Fruit fly (Drosophila melanogaster) whole organism, pupa: ENCODE data around the gene CG31777.
A peak's percentile ranks its signal among the peaks of the same experiment; 100 is the strongest.

ENCODE experiments used
- CG10348 ChIP-seq: fragments of 200-800 bp; sonication (Bioruptor generic); IDR thresholded peaks from 2 replicates; pipeline ENCODE4 v1.3.6; 2022; ENCODE audit warnings: missing biosample characterization, missing genetic modification characterization
- CG12605 ChIP-seq: fragments of 200-800 bp; sonication (Bioruptor generic); IDR thresholded peaks from 2 replicates; pipeline ENCODE4 v1.3.6; 2022; ENCODE audit warnings: missing biosample characterization, missing genetic modification characterization
- CG13204 ChIP-seq: fragments of 200-800 bp; sonication (Bioruptor generic); optimal IDR thresholded peaks from 2 replicates; lab custom pipeline; 2018; ENCODE audit warnings: missing biosample characterization, mild to moderate bottlenecking, missing genetic modification characterization, moderate library complexity
- CG14655 ChIP-seq: fragments of 200-800 bp; sonication (Bioruptor generic); optimal IDR thresholded peaks from 3 replicates; lab custom pipeline; 2017; ENCODE audit warnings: mild to moderate bottlenecking, missing biosample characterization, missing genetic modification reagents, missing genetic modification characterization
- CG15710 ChIP-seq: fragments of 200-800 bp; sonication (Bioruptor generic); optimal IDR thresholded peaks from 2 replicates; lab custom pipeline; 2018; ENCODE audit warnings: missing biosample characterization, mild to moderate bottlenecking, missing genetic modification characterization, moderate library complexity
- CG17806 ChIP-seq: fragments of 200-800 bp; sonication (Bioruptor generic); optimal IDR thresholded peaks from 2 replicates; lab custom pipeline; 2018; ENCODE audit warnings: missing biosample characterization, mild to moderate bottlenecking, missing genetic modification characterization, moderate library complexity
- CG32121 ChIP-seq: fragments of 200-800 bp; sonication (Bioruptor generic); IDR thresholded peaks from 2 replicates; pipeline ENCODE4 v1.3.6; 2022; ENCODE audit warnings: missing biosample characterization, missing genetic modification characterization
- CG4496 ChIP-seq: fragments of 200-800 bp; sonication (Bioruptor generic); IDR thresholded peaks from 3 replicates; pipeline ENCODE4 v1.3.6; 2022; ENCODE audit warnings: missing biosample characterization, missing genetic modification characterization
- CG8159 ChIP-seq: fragments of 200-800 bp; sonication (Bioruptor generic); optimal IDR thresholded peaks from 3 replicates; lab custom pipeline; 2018; ENCODE audit warnings: missing biosample characterization, mild to moderate bottlenecking, missing genetic modification characterization, moderate library complexity
- CG8301 ChIP-seq: fragments of 200-800 bp; sonication (Bioruptor generic); optimal IDR thresholded peaks from 2 replicates; lab custom pipeline; 2018; ENCODE audit warnings: missing biosample characterization, mild to moderate bottlenecking, missing genetic modification characterization
- CG9948 ChIP-seq: fragments of 200-800 bp; sonication (Bioruptor generic); optimal IDR thresholded peaks from 2 replicates; lab custom pipeline; 2018; ENCODE audit warnings: missing biosample characterization, mild to moderate bottlenecking, missing genetic modification characterization, moderate library complexity
- D1 ChIP-seq: fragments of 200-800 bp; sonication (Bioruptor generic); optimal IDR thresholded peaks from 2 replicates; lab custom pipeline; 2018; ENCODE audit warnings: missing biosample characterization, mild to moderate bottlenecking, missing genetic modification characterization, moderate library complexity
- EcR ChIP-seq: fragments of 200-800 bp; sonication (Bioruptor generic); optimal IDR thresholded peaks from 3 replicates; lab custom pipeline; 2019; ENCODE audit warnings: missing biosample characterization, missing genetic modification characterization, mild to moderate bottlenecking, moderate library complexity, missing genetic modification reagents
- Ets98B ChIP-seq: fragments of 200-800 bp; sonication (Bioruptor generic); IDR thresholded peaks from 2 replicates; pipeline ENCODE4 v1.3.6; 2022; ENCODE audit warnings: missing biosample characterization, missing genetic modification characterization
- Pif1A ChIP-seq: fragments of 200-800 bp; sonication (Bioruptor generic); optimal IDR thresholded peaks from 3 replicates; lab custom pipeline; 2016; ENCODE audit warnings: missing biosample characterization, missing genetic modification characterization
- Pif1B ChIP-seq: fragments of 200-800 bp; sonication (Bioruptor generic); optimal IDR thresholded peaks from 3 replicates; lab custom pipeline; 2016; ENCODE audit warnings: missing biosample characterization, missing genetic modification characterization
- Snoo ChIP-seq: fragments of 200-800 bp; sonication (Bioruptor generic); optimal IDR thresholded peaks from 3 replicates; lab custom pipeline; 2017; ENCODE audit warnings: missing biosample characterization, mild to moderate bottlenecking, missing genetic modification characterization, inconsistent platforms
- fd96Ca ChIP-seq: fragments of 200-800 bp; sonication (Bioruptor generic); IDR thresholded peaks from 3 replicates; pipeline ENCODE4 v1.3.6; 2022; ENCODE audit warnings: missing biosample characterization, missing genetic modification characterization
- gl ChIP-seq: fragments of 200-800 bp; sonication (Bioruptor generic); optimal IDR thresholded peaks from 2 replicates; lab custom pipeline; 2018; ENCODE audit warnings: missing biosample characterization, mild to moderate bottlenecking, missing genetic modification characterization
- rn ChIP-seq: fragments of 200-800 bp; sonication (Bioruptor generic); IDR thresholded peaks from 2 replicates; pipeline ENCODE4 v1.3.6; 2022; ENCODE audit warnings: missing biosample characterization, missing genetic modification characterization

Gene CG31777

DNA sequence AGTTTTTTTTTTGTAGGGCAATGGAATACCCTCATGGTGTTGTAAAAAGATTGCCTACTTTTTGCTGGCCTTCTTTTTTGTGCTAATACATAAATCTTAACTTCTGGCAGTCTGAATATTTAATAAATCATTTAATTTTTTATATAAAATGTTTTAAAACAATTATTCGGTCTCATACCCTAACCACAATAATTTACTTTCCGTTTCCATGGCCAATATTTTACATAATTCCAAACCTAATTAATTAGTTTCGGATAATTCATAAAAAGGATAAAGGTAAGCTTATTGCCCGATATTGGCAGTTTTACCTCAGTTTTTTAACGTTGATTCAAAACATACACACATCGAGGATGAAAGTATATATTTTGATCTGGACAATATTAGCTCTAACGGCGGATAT lies 7.0 kb downstream of the CG31777 start, which contains the start of gene CG42465:
CG42465 (plus strand) TSS at position 301 of the 400 bp plus-strand sequence.
- no peak for TF ChIP-seq CG32121
- TF ChIP-seq Ets98B (GFP tag; lab: Robert Waterston, UW): no peak
- TF ChIP-seq Pif1B: no peak
- TF ChIP-seq CG17806: no peak

DNA sequence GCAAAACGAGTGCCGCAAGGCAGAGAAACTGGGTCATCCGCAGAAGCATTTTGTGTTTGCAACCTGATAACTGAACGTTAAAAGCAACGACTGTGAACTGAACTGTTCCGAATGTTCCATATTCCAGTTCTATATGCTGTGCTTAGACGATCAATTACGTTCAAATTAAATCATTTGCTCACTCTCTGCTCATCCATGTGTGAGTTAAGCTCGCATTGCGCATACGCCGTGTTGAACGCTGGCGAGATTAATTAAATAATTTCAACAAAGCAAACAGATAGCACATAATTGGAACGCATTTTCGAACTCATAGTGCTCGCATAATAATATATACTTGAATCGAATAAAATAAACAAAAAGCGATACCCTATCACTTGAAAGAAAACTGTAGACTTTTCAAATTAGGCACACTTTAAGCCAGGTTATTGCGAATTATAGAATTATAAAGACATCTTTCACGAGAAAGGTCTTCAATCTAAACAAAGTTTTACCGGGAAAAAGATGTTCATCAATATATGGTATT lies 7.8 kb downstream of the CG31777 start, which contains the start of the genes CG10031 and CG42464:
CG10031 (minus strand) TSS at position 101 of the 523 bp plus-strand sequence.
CG42464 (plus strand) TSS at position 473 of the 523 bp plus-strand sequence.
- TF ChIP-seq CG15710 (tag; lab: Kevin White, UChicago) (no peak), rn (no peak), Pif1A (no peak), EcR (GFP tag; lab: Kevin White, UChicago) (no peak), Snoo (tag; lab: Kevin White, UChicago) (no peak), CG17806 (no peak), gl (tag; lab: Kevin White, UChicago) (no peak)

- TF ChIP-seq Ets98B (GFP tag; lab: Robert Waterston, UW) (no peak), CG17806 (no peak), fd96Ca (GFP tag; lab: Robert Waterston, UW) (no peak), D1 (tag; lab: Kevin White, UChicago) (no peak), Pif1A (no peak), CG12605 (GFP tag; lab: Robert Waterston, UW) (no peak), Snoo (tag; lab: Kevin White, UChicago) (no peak), rn (no peak), gl (tag; lab: Kevin White, UChicago) (no peak), CG32121 (no peak), CG8159 (no peak), CG14655 (GFP tag; lab: Kevin White, UChicago) (no peak), CG8301 (no peak), CG15710 (tag; lab: Kevin White, UChicago) (no peak)
Observed at dm6 chr2L:3697772-3698171, 9.1 kb downstream of the CG31777 start, which contains the start of gene CG3604. Gene CG3604, minus strand, starts transcription at chr2L:3697872.

dm6 chr2L:3696438-3696837 lies 10.4 kb downstream of the CG31777 start, which contains the start of gene IM33:
Gene IM33, minus strand, starts transcription at chr2L:3696658.
- TF ChIP-seq CG4496 (GFP tag; lab: Robert Waterston, UW) (no peak), CG32121 (no peak), CG13204 (GFP tag; lab: Kevin White, UChicago) (no peak), CG8159 (no peak), CG15710 (tag; lab: Kevin White, UChicago) (no peak), rn (no peak), CG8301 (no peak), fd96Ca (GFP tag; lab: Robert Waterston, UW) (no peak), CG10348 (GFP tag; lab: Robert Waterston, UW) (no peak), CG9948 (tag; lab: Kevin White, UChicago) (no peak), Ets98B (GFP tag; lab: Robert Waterston, UW) (no peak), EcR (GFP tag; lab: Kevin White, UChicago) (no peak)

DNA sequence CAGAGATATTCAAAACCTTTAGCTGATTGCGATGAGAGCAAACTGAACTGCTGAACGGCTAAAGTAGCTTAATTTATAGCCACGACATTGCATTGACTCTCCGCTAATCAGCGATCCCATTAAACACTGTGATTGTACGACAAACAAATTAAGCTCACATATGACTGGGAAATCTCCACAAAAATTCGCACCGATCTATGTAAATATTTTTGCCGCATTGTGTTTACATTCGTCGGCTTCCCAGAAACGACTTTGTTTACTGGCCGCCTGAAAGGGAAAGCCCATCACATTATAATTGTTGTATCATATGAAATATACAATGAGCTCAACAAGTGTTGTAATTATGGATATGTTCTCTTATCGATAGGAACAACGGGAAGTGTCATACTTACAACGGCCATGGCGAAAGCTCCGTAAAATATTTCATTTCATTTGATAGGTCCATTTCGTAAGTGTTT lies 11.5 kb downstream of the CG31777 start, which contains the start of gene CG16713:
CG16713 (minus strand) TSS at position 51 of the 458 bp plus-strand sequence.
- no peak for TF ChIP-seq CG4496 (GFP tag; lab: Robert Waterston, UW)
- TF ChIP-seq CG15710 (tag; lab: Kevin White, UChicago): no peak
- no peak for TF ChIP-seq CG13204 (GFP tag; lab: Kevin White, UChicago)
- no peak for TF ChIP-seq Ets98B (GFP tag; lab: Robert Waterston, UW)
- no peak for TF ChIP-seq CG14655 (GFP tag; lab: Kevin White, UChicago)
- TF ChIP-seq Pif1B: no peak

DNA sequence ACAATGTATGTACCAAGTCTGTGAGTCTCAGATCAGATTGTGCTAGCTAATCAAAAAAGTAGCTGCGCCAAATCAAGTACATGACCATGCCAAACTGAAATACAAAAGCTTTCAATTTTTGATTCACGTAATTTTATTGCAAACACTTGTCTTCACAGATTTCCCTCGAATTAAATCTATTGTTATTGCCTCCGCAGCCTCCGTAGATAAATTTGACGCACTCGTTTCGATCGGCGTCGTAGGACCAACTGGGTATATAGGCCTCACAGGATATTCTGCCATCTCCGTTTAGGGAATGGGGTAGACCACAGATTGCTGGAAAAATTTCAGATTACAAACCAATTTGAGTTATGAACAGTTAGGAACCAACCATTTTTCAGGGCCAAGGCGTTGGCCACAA lies 11.9 kb downstream of the CG31777 start, which contains the start of gene CG43165:
CG43165 (minus strand) TSS at position 101 of the 400 bp plus-strand sequence.
- TF ChIP-seq fd96Ca (GFP tag; lab: Robert Waterston, UW) (no peak), CG12605 (GFP tag; lab: Robert Waterston, UW) (no peak), CG4496 (GFP tag; lab: Robert Waterston, UW) (0 out of 3 replicates have a peak, but pooled peaks have one; percentile 19)
- TF ChIP-seq, all 21 proteins: peak for 1

DNA sequence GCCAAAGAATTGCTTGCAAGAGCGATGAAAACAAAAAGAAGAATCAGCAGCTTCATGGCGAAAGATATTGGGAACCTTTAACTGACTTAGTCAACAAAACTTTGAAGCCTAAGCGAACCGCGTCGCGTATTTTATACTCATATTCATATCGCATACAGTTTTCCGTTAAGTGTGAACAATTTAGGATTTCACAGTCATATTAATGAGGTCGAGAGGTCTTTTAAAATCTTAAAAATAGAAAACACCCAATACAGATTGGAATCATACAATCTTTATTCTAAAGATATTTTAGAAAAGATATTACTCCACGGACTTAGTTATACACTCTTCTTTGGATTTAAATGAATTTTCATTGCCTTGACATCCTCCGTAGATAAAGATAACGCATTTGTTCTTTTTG lies 13.1 kb downstream of the CG31777 start, which contains the start of gene Acp24A4:
Acp24A4 (minus strand) TSS at position 101 of the 400 bp plus-strand sequence.
- TF ChIP-seq CG17806 (no peak), gl (tag; lab: Kevin White, UChicago) (no peak), EcR (GFP tag; lab: Kevin White, UChicago) (no peak), CG8159 (no peak), CG10348 (GFP tag; lab: Robert Waterston, UW) (no peak), Snoo (tag; lab: Kevin White, UChicago) (no peak)

dm6 chr2L:3693082-3693481 lies 13.8 kb downstream of the CG31777 start, which contains the start of gene CG3513:
Gene CG3513, minus strand, starts transcription at chr2L:3693182.
- no peak for TF ChIP-seq Pif1A
- TF ChIP-seq CG8159: no peak
- no peak for TF ChIP-seq EcR (GFP tag; lab: Kevin White, UChicago)
- no peak for TF ChIP-seq CG13204 (GFP tag; lab: Kevin White, UChicago)
